Fruit fly (Drosophila melanogaster): ENCODE measurements around the gene esg.
A peak's percentile ranks its signal among the peaks of the same experiment; 100 is the strongest.

The esg gene

DNA sequence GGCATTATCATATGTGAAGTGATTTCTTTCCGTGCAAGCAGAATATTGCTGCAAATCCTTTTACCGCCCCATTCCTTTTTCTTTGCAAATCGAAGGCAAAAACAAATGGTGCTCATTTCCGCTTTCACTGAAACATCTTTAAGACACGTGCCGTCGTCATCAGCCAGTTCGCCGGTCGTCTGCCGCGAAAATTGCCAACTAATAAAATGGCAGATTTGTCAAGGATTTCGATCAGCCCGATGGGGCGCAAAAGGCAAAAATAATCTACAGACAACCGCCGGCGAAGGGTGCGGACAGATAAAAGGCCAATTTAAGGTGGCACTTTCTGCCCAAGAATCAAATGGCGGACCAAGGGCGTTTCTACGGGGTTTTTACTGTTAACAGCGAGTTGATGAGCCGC, 38.3 kb downstream of the esg start:
- TF ChIP-seq Rel (GFP tag; optimal IDR thresholded peaks at IDR 0.05), result no peak
- TF ChIP-seq Rel (tag; optimal IDR thresholded peaks at IDR 0.05), result no peak
- no peak for TF ChIP-seq Vsx2 (GFP tag; optimal IDR thresholded peaks at IDR 0.05; ENCODE audit: partially characterized antibody)
- TF ChIP-seq h (GFP tag; optimal IDR thresholded peaks at IDR 0.05), result no peak
- TF ChIP-seq Mio (GFP tag; optimal IDR thresholded peaks at IDR 0.05), result no peak

dm6 chr2L:15383026-15383575, 49.4 kb downstream of the esg start:
- no peak for TF ChIP-seq brk (GFP tag; optimal IDR thresholded peaks at IDR 0.05)
- TF ChIP-seq Vsx2 (GFP tag; optimal IDR thresholded peaks at IDR 0.05; ENCODE audit: partially characterized antibody), result no peak
- TF ChIP-seq OdsH (GFP tag; optimal IDR thresholded peaks at IDR 0.05), result peak; percentile 0
- TF ChIP-seq sage (GFP tag; optimal IDR thresholded peaks at IDR 0.05), result no peak
- TF ChIP-seq foxo (GFP tag; optimal IDR thresholded peaks at IDR 0.05), result peak in 1 of 2 experiments; percentile 21
- TF ChIP-seq h (GFP tag; optimal IDR thresholded peaks at IDR 0.05), result peak; percentile 10
- TF ChIP-seq Hnf4 (GFP tag; optimal IDR thresholded peaks at IDR 0.05), result no peak

DNA sequence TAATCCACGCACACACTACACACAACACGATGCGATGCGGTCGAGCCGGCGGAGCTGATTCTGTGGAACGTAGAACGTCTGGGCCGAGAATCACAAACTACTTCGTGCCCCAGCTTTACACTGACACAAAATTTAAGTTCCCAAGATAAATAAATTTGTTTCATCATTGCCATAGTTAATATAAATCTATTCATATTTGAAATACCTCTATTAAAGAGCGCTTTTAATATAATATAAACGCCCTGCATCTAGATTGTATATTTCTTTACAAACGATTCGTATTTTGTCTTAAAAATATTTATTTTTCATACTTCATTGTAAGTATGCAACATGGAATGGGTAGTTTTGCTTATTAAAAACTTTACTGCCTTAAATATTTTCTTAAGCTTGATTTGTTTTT, 51.7 kb downstream of the esg start:
- peak in 1 of 2 experiments; percentile 75 for TF ChIP-seq foxo (GFP tag; optimal IDR thresholded peaks at IDR 0.05)
- peak; percentile 83 for TF ChIP-seq fru (GFP tag; optimal IDR thresholded peaks at IDR 0.05)
- TF ChIP-seq OdsH (GFP tag; optimal IDR thresholded peaks at IDR 0.05), result peak; percentile 64
- TF ChIP-seq pan (optimal IDR thresholded peaks at IDR 0.05), result no peak
- peak; percentile 87 for TF ChIP-seq Sp1 (GFP tag; optimal IDR thresholded peaks at IDR 0.05)
- TF ChIP-seq psq (GFP tag; optimal IDR thresholded peaks at IDR 0.05), result peak; percentile 63
- no peak for TF ChIP-seq Jra (GFP tag; optimal IDR thresholded peaks at IDR 0.05)
- peak; percentile 47 for TF ChIP-seq dmrt93B (GFP tag; optimal IDR thresholded peaks at IDR 0.05)
- TF ChIP-seq Vsx2 (GFP tag; optimal IDR thresholded peaks at IDR 0.05; ENCODE audit: partially characterized antibody), result no peak
- TF ChIP-seq Abd-B (GFP tag; optimal IDR thresholded peaks at IDR 0.05), result no peak
- peak; percentile 48 for TF ChIP-seq rgr (GFP tag; optimal IDR thresholded peaks at IDR 0.05)
- TF ChIP-seq HLH106 (tag; optimal IDR thresholded peaks at IDR 0.05), result peak; percentile 77
- peak; percentile 14 for TF ChIP-seq brk (GFP tag; optimal IDR thresholded peaks at IDR 0.05)
